Worm (Caenorhabditis elegans): ENCODE measurements around the gene pxd-1.
A peak's percentile ranks its signal among the peaks of the same experiment; 100 is the strongest.

pxd-1 gene

ce11 chrIII:3984049-3984484, 21.9 kb upstream of the pxd-1 start (continued):
- no peak for TF ChIP-seq cebp-2 (GFP tag; IDR thresholded peaks at IDR 0.05)
- TF ChIP-seq attf-3 (GFP tag; conservative IDR thresholded peaks at IDR 0.05), result no peak
- no peak for TF ChIP-seq ztf-3 (GFP tag; optimal IDR thresholded peaks at IDR 0.05)
- no peak for TF ChIP-seq unc-62 (GFP tag; optimal IDR thresholded peaks at IDR 0.05)
- no peak for TF ChIP-seq lag-1 (GFP tag; IDR thresholded peaks at IDR 0.05)
- no peak for TF ChIP-seq Y67H2A.10 (GFP tag; conservative IDR thresholded peaks at IDR 0.05)
- no peak for TF ChIP-seq let-607 (tag; optimal IDR thresholded peaks at IDR 0.05)
- peak; percentile 95 for TF ChIP-seq zfh-2 (GFP tag; conservative IDR thresholded peaks at IDR 0.05)
- TF ChIP-seq athp-1 (tag; optimal IDR thresholded peaks at IDR 0.05), result no peak
- no peak for TF ChIP-seq rpc-1 (optimal IDR thresholded peaks at IDR 0.05)
- TF ChIP-seq rpc-1 (tag; optimal IDR thresholded peaks at IDR 0.05), result no peak
- no peak for TF ChIP-seq snpc-4 (GFP tag; optimal IDR thresholded peaks at IDR 0.05)
- TF ChIP-seq snpc-4 (tag; optimal IDR thresholded peaks at IDR 0.05), result no peak
- TF ChIP-seq aptf-2 (GFP tag; conservative IDR thresholded peaks at IDR 0.05), result no peak
- TF ChIP-seq ceh-100 (GFP tag; IDR thresholded peaks at IDR 0.05), result no peak
- TF ChIP-seq zim-3 (tag; optimal IDR thresholded peaks at IDR 0.05), result no peak
- TF ChIP-seq lsy-27 (tag; optimal IDR thresholded peaks at IDR 0.05; ENCODE audit: borderline replicate concordance, insufficient read depth), result no peak
- TF ChIP-seq madf-3 (GFP tag; IDR thresholded peaks at IDR 0.05), result no peak
- TF ChIP-seq K12H6.12 (tag; optimal IDR thresholded peaks at IDR 0.05), result peak; percentile 80
- no peak for TF ChIP-seq B0019.2 (GFP tag; conservative IDR thresholded peaks at IDR 0.05)
- no peak for TF ChIP-seq pha-4 (tag; optimal IDR thresholded peaks at IDR 0.05)
- no peak for TF ChIP-seq chd-7 (tag; optimal IDR thresholded peaks at IDR 0.05)
- TF ChIP-seq repo-1 (tag; optimal IDR thresholded peaks at IDR 0.05), result no peak
- no peak for TF ChIP-seq sdz-38 (tag; optimal IDR thresholded peaks at IDR 0.05)
- no peak for TF ChIP-seq nhr-27 (tag; optimal IDR thresholded peaks at IDR 0.05)
- no peak for TF ChIP-seq ztf-6 (GFP tag; IDR thresholded peaks at IDR 0.05)
- no peak for TF ChIP-seq attf-6 (GFP tag; IDR thresholded peaks at IDR 0.05)
- no peak for TF ChIP-seq ceh-27 (GFP tag; optimal IDR thresholded peaks at IDR 0.05)
- no peak for TF ChIP-seq F57C9.4 (tag; optimal IDR thresholded peaks at IDR 0.05)
- no peak for TF ChIP-seq B0336.3 (GFP tag; IDR thresholded peaks at IDR 0.05)
- TF ChIP-seq ama-1 (optimal IDR thresholded peaks at IDR 0.05), result no peak
- TF ChIP-seq ama-1 (GFP tag; optimal IDR thresholded peaks at IDR 0.05), result no peak
- no peak for TF ChIP-seq D2030.7 (GFP tag; IDR thresholded peaks at IDR 0.05)
- TF ChIP-seq nhr-179 (tag; optimal IDR thresholded peaks at IDR 0.05), result no peak
- no peak for TF ChIP-seq Y53F4B.3 (GFP tag; IDR thresholded peaks at IDR 0.05)
- no peak for TF ChIP-seq akir-1 (GFP tag; optimal IDR thresholded peaks at IDR 0.05)
- TF ChIP-seq ceh-79 (tag; optimal IDR thresholded peaks at IDR 0.05), result no peak
- no peak for TF ChIP-seq nhr-80 (tag; optimal IDR thresholded peaks at IDR 0.05)
- TF ChIP-seq sea-2 (GFP tag; IDR thresholded peaks at IDR 0.05), result no peak
- TF ChIP-seq madf-8 (GFP tag; conservative IDR thresholded peaks at IDR 0.05), result peak; percentile 38; the same call in 1 of the 2 replicates
- no peak for TF ChIP-seq ceh-58 (GFP tag; IDR thresholded peaks at IDR 0.05)
- no peak for TF ChIP-seq ztf-25 (GFP tag; IDR thresholded peaks at IDR 0.05)
- no peak for TF ChIP-seq mxl-1 (tag; optimal IDR thresholded peaks at IDR 0.05)
- peak; percentile 32; the same call in 1 of the 2 replicates for TF ChIP-seq hmg-1.2 (GFP tag; IDR thresholded peaks at IDR 0.05)
- TF ChIP-seq egl-18 (GFP tag; IDR thresholded peaks at IDR 0.05), result no peak
- TF ChIP-seq dpff-1 (tag; optimal IDR thresholded peaks at IDR 0.05), result no peak
- TF ChIP-seq egrh-3 (GFP tag; IDR thresholded peaks at IDR 0.05), result peak; percentile 50; the same call in 1 of the 2 replicates
- no peak for TF ChIP-seq gei-17 (GFP tag; optimal IDR thresholded peaks at IDR 0.05)
- TF ChIP-seq ceh-40 (GFP tag; IDR thresholded peaks at IDR 0.05), result no peak
- TF ChIP-seq hmg-20 (GFP tag; IDR thresholded peaks at IDR 0.05), result no peak
- no peak for TF ChIP-seq rec-8 (tag; optimal IDR thresholded peaks at IDR 0.05)
